5 fruit fly cellular contexts compared by ENCODE assay signal in genomic region chrX:4614945-4615344, dm6.
TF ChIP-seq lines count a peak whose summit lies in the region.

No protein-coding gene starts in this region.

- TF ChIP-seq CTCF in whole organism, embryonic (GFP tag; optimal IDR thresholded peaks at IDR 0.05; lab: Kevin White, UChicago), result no peak

TF ChIP-seq in whole organism, adult, 20 proteins besides CTCF, POLR2A, EP300 and RAD21:
- TF ChIP-seq bab1 (GFP tag; optimal IDR thresholded peaks at IDR 0.05; lab: Kevin White, UChicago) (peak; percentile 8), Crg-1 (GFP tag; optimal IDR thresholded peaks at IDR 0.05; lab: Kevin White, UChicago) (no peak), kay (GFP tag; lab: Kevin White, UChicago; ENCODE audit: borderline replicate concordance) (no peak), cnc (optimal IDR thresholded peaks at IDR 0.05; lab: Kevin White, UChicago) (no peak), CG7101 (tag; optimal IDR thresholded peaks at IDR 0.05; lab: Kevin White, UChicago) (no peak)

TF ChIP-seq in whole organism, embryonic, 481 proteins besides CTCF, POLR2A, EP300 and RAD21 (continues in another document):
- TF ChIP-seq CG5180 (GFP tag; optimal IDR thresholded peaks at IDR 0.05; lab: Kevin White, UChicago) (no peak), pan (optimal IDR thresholded peaks at IDR 0.05; lab: Kevin White, UChicago) (no peak), pan (GFP tag; optimal IDR thresholded peaks at IDR 0.05 in 1 of 2, IDR thresholded peaks at IDR 0.05 in 1 of 2) (peak in 1 of 2 experiments; percentile 13), Oaz (GFP tag; IDR thresholded peaks at IDR 0.05; lab: Robert Waterston, UW) (no peak), CG17328 (GFP tag; IDR thresholded peaks at IDR 0.05; lab: Robert Waterston, UW) (no peak), slbo (GFP tag; IDR thresholded peaks at IDR 0.05; lab: Robert Waterston, UW) (0 out of 2 replicates have a peak, but pooled peaks have one; percentile 11), row (GFP tag; IDR thresholded peaks at IDR 0.05; lab: Robert Waterston, UW) (peak; percentile 30; the same call in 2 of the 3 replicates), E2f2 (GFP tag; IDR thresholded peaks at IDR 0.05; lab: Robert Waterston, UW) (no peak), Rfx (GFP tag; IDR thresholded peaks at IDR 0.05; lab: Robert Waterston, UW) (0 out of 2 replicates have a peak, but pooled peaks have one; percentile 17), CG11504 (tag; optimal IDR thresholded peaks at IDR 0.05; lab: Kevin White, UChicago) (no peak), CG6689 (GFP tag; IDR thresholded peaks at IDR 0.05; lab: Robert Waterston, UW) (0 out of 2 replicates have a peak, but pooled peaks have one; percentile 15), CG10274 (GFP tag; optimal IDR thresholded peaks at IDR 0.05; lab: Kevin White, UChicago) (no peak), Med (GFP tag; lab: Kevin White, UChicago) (peak; percentile 58), esg (GFP tag; conservative IDR thresholded peaks at IDR 0.05; lab: Robert Waterston, UW) (0 out of 2 replicates have a peak, but pooled peaks have one; percentile 6), Ada2b (GFP tag; IDR thresholded peaks at IDR 0.05; lab: Robert Waterston, UW) (0 out of 2 replicates have a peak, but pooled peaks have one; percentile 20), gem (tag; optimal IDR thresholded peaks at IDR 0.05; lab: Kevin White, UChicago) (peak; percentile 0), Ptx1 (GFP tag; IDR thresholded peaks at IDR 0.05; lab: Robert Waterston, UW) (peak; percentile 38; the same call in 1 of the 2 replicates), tio (GFP tag; optimal IDR thresholded peaks at IDR 0.05; lab: Kevin White, UChicago) (no peak), Mrtf (GFP tag; IDR thresholded peaks at IDR 0.05; lab: Robert Waterston, UW) (no peak), CG6791 (GFP tag; IDR thresholded peaks at IDR 0.05; lab: Robert Waterston, UW; ENCODE audit: partially characterized antibody) (no peak)

TF ChIP-seq in whole organism, prepupa, 60 proteins besides CTCF, POLR2A, EP300 and RAD21 (continues in another document):
- TF ChIP-seq Hr4 (GFP tag; optimal IDR thresholded peaks at IDR 0.05; lab: Kevin White, UChicago) (no peak), ss (GFP tag; optimal IDR thresholded peaks at IDR 0.05; lab: Kevin White, UChicago) (no peak), Lpt (GFP tag; optimal IDR thresholded peaks at IDR 0.05; lab: Kevin White, UChicago) (no peak), Eip75B (GFP tag; optimal IDR thresholded peaks at IDR 0.05; lab: Kevin White, UChicago) (peak; percentile 8), CG8632 (GFP tag; optimal IDR thresholded peaks at IDR 0.05; lab: Kevin White, UChicago) (no peak), pdm3 (GFP tag; optimal IDR thresholded peaks at IDR 0.05; lab: Kevin White, UChicago) (peak; percentile 11), CG15336 (GFP tag; IDR thresholded peaks at IDR 0.05; lab: Robert Waterston, UW) (0 out of 2 replicates have a peak, but pooled peaks have one; percentile 10), Sox15 (GFP tag; optimal IDR thresholded peaks at IDR 0.05; lab: Kevin White, UChicago) (no peak), CG6854 (GFP tag; optimal IDR thresholded peaks at IDR 0.05; lab: Kevin White, UChicago) (no peak), vri (GFP tag; optimal IDR thresholded peaks at IDR 0.05; lab: Kevin White, UChicago) (no peak), CG8119 (GFP tag; IDR thresholded peaks at IDR 0.05; lab: Robert Waterston, UW) (0 out of 3 replicates have a peak, but pooled peaks have one; percentile 13), CG31627 (GFP tag; optimal IDR thresholded peaks at IDR 0.05; lab: Kevin White, UChicago) (peak; percentile 33), CG3919 (GFP tag; optimal IDR thresholded peaks at IDR 0.05; lab: Kevin White, UChicago) (peak; percentile 2), Eip93F (GFP tag; optimal IDR thresholded peaks at IDR 0.05; lab: Kevin White, UChicago) (no peak), spab (GFP tag; optimal IDR thresholded peaks at IDR 0.05; lab: Kevin White, UChicago) (no peak), OdsH (GFP tag; optimal IDR thresholded peaks at IDR 0.05; lab: Kevin White, UChicago) (peak; percentile 29), CG1621 (tag; optimal IDR thresholded peaks at IDR 0.05; lab: Kevin White, UChicago) (no peak), Eip78C (GFP tag; lab: Kevin White, UChicago) (peak; percentile 37), CG6276 (GFP tag; optimal IDR thresholded peaks at IDR 0.05; lab: Kevin White, UChicago) (no peak), CG6792 (GFP tag; optimal IDR thresholded peaks at IDR 0.05; lab: Kevin White, UChicago) (no peak), CG11294 (GFP tag; IDR thresholded peaks at IDR 0.05; lab: Robert Waterston, UW) (no peak), CG11902 (GFP tag; optimal IDR thresholded peaks at IDR 0.05; lab: Kevin White, UChicago) (no peak), Hr38 (GFP tag; optimal IDR thresholded peaks at IDR 0.05; lab: Kevin White, UChicago) (no peak)

TF ChIP-seq in whole organism, pupa, 21 proteins besides CTCF, POLR2A, EP300 and RAD21:
- 0 out of 3 replicates have a peak, but pooled peaks have one; percentile 30 for TF ChIP-seq fd96Ca (GFP tag; IDR thresholded peaks at IDR 0.05; lab: Robert Waterston, UW)
- TF ChIP-seq D1 (tag; optimal IDR thresholded peaks at IDR 0.05; lab: Kevin White, UChicago), result no peak
- 0 out of 2 replicates have a peak, but pooled peaks have one; percentile 14 for TF ChIP-seq Ets98B (GFP tag; IDR thresholded peaks at IDR 0.05; lab: Robert Waterston, UW)
- peak; percentile 68; the same call in 2 of the 3 replicates for TF ChIP-seq CG4496 (GFP tag; IDR thresholded peaks at IDR 0.05; lab: Robert Waterston, UW)
- no peak for TF ChIP-seq CG8159 (tag; optimal IDR thresholded peaks at IDR 0.05; lab: Kevin White, UChicago)
- no peak for TF ChIP-seq CG32121 (GFP tag; IDR thresholded peaks at IDR 0.05; lab: Robert Waterston, UW)
- TF ChIP-seq CG14655 (GFP tag; optimal IDR thresholded peaks at IDR 0.05; lab: Kevin White, UChicago), result no peak

TF ChIP-seq in whole organism, wandering third instar larva, 38 proteins besides CTCF, POLR2A, EP300 and RAD21:
- TF ChIP-seq Sp1 (GFP tag; optimal IDR thresholded peaks at IDR 0.05; lab: Kevin White, UChicago) (no peak), foxo (GFP tag; optimal IDR thresholded peaks at IDR 0.05; lab: Kevin White, UChicago) (peak in 1 of 2 experiments; percentile 16), psq (GFP tag; optimal IDR thresholded peaks at IDR 0.05; lab: Kevin White, UChicago) (no peak), CrebA (GFP tag; optimal IDR thresholded peaks at IDR 0.05; lab: Kevin White, UChicago; ENCODE audit: borderline replicate concordance) (no peak), h (GFP tag; optimal IDR thresholded peaks at IDR 0.05; lab: Kevin White, UChicago) (peak; percentile 34), dmrt93B (GFP tag; optimal IDR thresholded peaks at IDR 0.05; lab: Kevin White, UChicago) (peak; percentile 10), ey (GFP tag; optimal IDR thresholded peaks at IDR 0.05; lab: Kevin White, UChicago) (no peak), tai (GFP tag; optimal IDR thresholded peaks at IDR 0.05; lab: Kevin White, UChicago) (no peak), Mio (GFP tag; optimal IDR thresholded peaks at IDR 0.05; lab: Kevin White, UChicago) (no peak)
